Fruit fly (Drosophila melanogaster) whole organism, prepupa: ENCODE measurements around the gene MME1.

Experiments used
- Blimp-1 ChIP-seq: fragments of 200-800 bp; sonication (Bioruptor generic); optimal IDR thresholded peaks from 3 replicates; lab custom pipeline; 2017; ENCODE audit warnings: missing biosample characterization, missing genetic modification characterization, mild to moderate bottlenecking, moderate library complexity, missing genetic modification reagents
- CG10631 ChIP-seq: fragments of 200-800 bp; sonication (Bioruptor generic); optimal IDR thresholded peaks from 2 replicates; lab custom pipeline; 2016; ENCODE audit warnings: missing biosample characterization, missing genetic modification characterization
- CG11294 ChIP-seq: fragments of 200-800 bp; sonication (Bioruptor generic); IDR thresholded peaks from 2 replicates; pipeline ENCODE4 v1.3.6; 2022; ENCODE audit warnings: missing biosample characterization, missing genetic modification characterization
- CG11902 ChIP-seq: fragments of 200-800 bp; sonication (Bioruptor generic); optimal IDR thresholded peaks from 3 replicates; lab custom pipeline; 2016; ENCODE audit warnings: missing biosample characterization, missing genetic modification characterization
- CG1621 ChIP-seq: fragments of 200-800 bp; sonication (Bioruptor generic); optimal IDR thresholded peaks from 3 replicates; lab custom pipeline; 2018; ENCODE audit warnings: missing biosample characterization, mild to moderate bottlenecking, missing genetic modification characterization
- CG16779 ChIP-seq: fragments of 200-800 bp; sonication (Bioruptor generic); optimal IDR thresholded peaks from 3 replicates; lab custom pipeline; 2017; ENCODE audit warnings: missing biosample characterization, mild to moderate bottlenecking, missing genetic modification characterization
- CG31627 ChIP-seq: fragments of 200-800 bp; sonication (Bioruptor generic); optimal IDR thresholded peaks from 3 replicates; lab custom pipeline; 2016; ENCODE audit warnings: missing biosample characterization, missing genetic modification characterization
- CG32006 ChIP-seq: fragments of 200-800 bp; sonication (Bioruptor generic); optimal IDR thresholded peaks from 3 replicates; lab custom pipeline; 2017; ENCODE audit warnings: missing biosample characterization, mild to moderate bottlenecking, missing genetic modification characterization
- CG34406 ChIP-seq: fragments of 200-800 bp; sonication (Bioruptor generic); optimal IDR thresholded peaks from 3 replicates; lab custom pipeline; 2016; ENCODE audit warnings: missing biosample characterization, missing genetic modification characterization
- CG3919 ChIP-seq: fragments of 200-800 bp; sonication (Bioruptor generic); optimal IDR thresholded peaks from 3 replicates; lab custom pipeline; 2016; ENCODE audit warnings: missing biosample characterization, missing genetic modification characterization
- CG4318 ChIP-seq: fragments of 200-800 bp; sonication (Bioruptor generic); optimal IDR thresholded peaks from 3 replicates; lab custom pipeline; 2017; ENCODE audit warnings: missing biosample characterization, mild to moderate bottlenecking, missing genetic modification characterization
- CG6163 ChIP-seq: fragments of 200-800 bp; sonication (Bioruptor generic); IDR thresholded peaks from 3 replicates; pipeline ENCODE4 v1.3.6; 2022; ENCODE audit warnings: missing biosample characterization, missing genetic modification characterization
- CG6792 ChIP-seq: fragments of 200-800 bp; sonication (Bioruptor generic); optimal IDR thresholded peaks from 3 replicates; lab custom pipeline; 2016; ENCODE audit warnings: missing biosample characterization, missing genetic modification characterization
- CG6808 ChIP-seq: fragments of 200-800 bp; sonication (Bioruptor generic); optimal IDR thresholded peaks from 3 replicates; lab custom pipeline; 2017; ENCODE audit warnings: missing biosample characterization, missing genetic modification characterization, mild to moderate bottlenecking, moderate library complexity, missing genetic modification reagents
- CG6854 ChIP-seq: fragments of 200-800 bp; sonication (Bioruptor generic); optimal IDR thresholded peaks from 2 replicates; lab custom pipeline; 2017; ENCODE audit warnings: missing biosample characterization, mild to moderate bottlenecking, missing genetic modification characterization
- CG7368 ChIP-seq: fragments of 200-800 bp; sonication (Bioruptor generic); optimal IDR thresholded peaks from 3 replicates; lab custom pipeline; 2016; ENCODE audit warnings: missing biosample characterization, missing genetic modification characterization
- CG8319 ChIP-seq: fragments of 200-800 bp; sonication (Bioruptor generic); optimal IDR thresholded peaks from 3 replicates; lab custom pipeline; 2016; ENCODE audit warnings: missing biosample characterization, missing genetic modification characterization
- CG8632 ChIP-seq: fragments of 200-800 bp; sonication (Bioruptor generic); optimal IDR thresholded peaks from 3 replicates; lab custom pipeline; 2016; ENCODE audit warnings: missing biosample characterization, missing genetic modification characterization
- CG9139 ChIP-seq: fragments of 200-800 bp; sonication (Bioruptor generic); optimal IDR thresholded peaks from 3 replicates; lab custom pipeline; 2017; ENCODE audit warnings: missing biosample characterization, mild to moderate bottlenecking, missing genetic modification characterization
- Eip75B ChIP-seq: fragments of 200-800 bp; sonication (Bioruptor generic); optimal IDR thresholded peaks from 3 replicates; lab custom pipeline; 2016; ENCODE audit warnings: missing biosample characterization, missing genetic modification characterization
- Eip78C ChIP-seq: fragments of 200-800 bp; sonication (Bioruptor generic); peaks from one replicate; lab custom pipeline; 2016; ENCODE audit warnings: missing biosample characterization, missing genetic modification characterization
- Eip93F ChIP-seq: fragments of 200-800 bp; sonication (Bioruptor generic); optimal IDR thresholded peaks from 2 replicates; lab custom pipeline; 2016; ENCODE audit warnings: missing biosample characterization, mild to moderate bottlenecking, missing genetic modification characterization
- Ets96B ChIP-seq: fragments of 200-800 bp; optimal IDR thresholded peaks from 2 replicates; lab custom pipeline; 2019; ENCODE audit warnings: missing biosample characterization, mild to moderate bottlenecking, missing genetic modification characterization, moderate library complexity
- Gug ChIP-seq: fragments of 200-800 bp; sonication (Bioruptor generic); IDR thresholded peaks from 2 replicates; pipeline ENCODE4 v1.3.6; 2022; ENCODE audit warnings: missing biosample characterization, missing genetic modification characterization
- Hr38 ChIP-seq: sonication (Bioruptor generic); optimal IDR thresholded peaks from 2 replicates; lab custom pipeline; 2016; ENCODE audit warnings: missing biosample characterization, missing genetic modification characterization
- Hr39 ChIP-seq: fragments of 200-800 bp; sonication (Bioruptor generic); optimal IDR thresholded peaks from 2 replicates; lab custom pipeline; 2016; ENCODE audit warnings: missing biosample characterization, missing genetic modification characterization
- Lpt ChIP-seq: fragments of 200-800 bp; sonication (Bioruptor generic); optimal IDR thresholded peaks from 3 replicates; lab custom pipeline; 2016; ENCODE audit warnings: missing biosample characterization, missing genetic modification characterization
- Met ChIP-seq: fragments of 200-800 bp; sonication (Bioruptor generic); optimal IDR thresholded peaks from 3 replicates; lab custom pipeline; 2016; ENCODE audit warnings: missing biosample characterization, missing genetic modification characterization
- OdsH ChIP-seq: fragments of 200-800 bp; sonication (Bioruptor generic); optimal IDR thresholded peaks from 3 replicates; lab custom pipeline; 2016; ENCODE audit warnings: missing biosample characterization, missing genetic modification characterization
- Smox ChIP-seq: fragments of 200-800 bp; sonication (Bioruptor generic); optimal IDR thresholded peaks from 3 replicates; lab custom pipeline; 2016; ENCODE audit warnings: missing biosample characterization, missing genetic modification characterization
- Sox102F ChIP-seq: fragments of 200-800 bp; sonication (Bioruptor generic); optimal IDR thresholded peaks from 2 replicates; lab custom pipeline; 2016; ENCODE audit warnings: missing biosample characterization, mild to moderate bottlenecking, missing genetic modification characterization
- Sox14 ChIP-seq: fragments of 200-800 bp; sonication (Bioruptor generic); optimal IDR thresholded peaks from 3 replicates; lab custom pipeline; 2016; ENCODE audit warnings: missing biosample characterization, missing genetic modification characterization
- achi ChIP-seq: fragments of 200-800 bp; sonication (Bioruptor generic); optimal IDR thresholded peaks from 3 replicates; lab custom pipeline; 2016; ENCODE audit warnings: missing biosample characterization, missing genetic modification characterization
- acj6 ChIP-seq: fragments of 200-800 bp; sonication (Bioruptor generic); optimal IDR thresholded peaks from 3 replicates; lab custom pipeline; 2016; ENCODE audit warnings: missing biosample characterization, missing genetic modification characterization
- cyc ChIP-seq: fragments of 200-800 bp; sonication (Bioruptor generic); optimal IDR thresholded peaks from 3 replicates; lab custom pipeline; 2016; ENCODE audit warnings: missing biosample characterization, missing genetic modification characterization
- dsx ChIP-seq: fragments of 200-800 bp; optimal IDR thresholded peaks from 3 replicates; lab custom pipeline; 2019; ENCODE audit warnings: missing biosample characterization, mild to moderate bottlenecking, missing genetic modification characterization, moderate library complexity; ENCODE audit not compliant: poor library complexity, severe bottlenecking
- fd59A ChIP-seq: fragments of 200-800 bp; sonication (Bioruptor generic); optimal IDR thresholded peaks from 2 replicates; lab custom pipeline; 2017; ENCODE audit warnings: missing biosample characterization, mild to moderate bottlenecking, missing genetic modification characterization, missing genetic modification reagents
- fd85E ChIP-seq: fragments of 200-800 bp; sonication (Bioruptor generic); optimal IDR thresholded peaks from 3 replicates; lab custom pipeline; 2016; ENCODE audit warnings: missing biosample characterization, missing genetic modification characterization
- fkh ChIP-seq: fragments of 200-800 bp; sonication (Bioruptor generic); optimal IDR thresholded peaks from 3 replicates; lab custom pipeline; 2017; ENCODE audit warnings: missing biosample characterization, mild to moderate bottlenecking, missing genetic modification characterization, moderate library complexity
- lz ChIP-seq: fragments of 200-800 bp; sonication (Bioruptor generic); optimal IDR thresholded peaks from 3 replicates; lab custom pipeline; 2016; ENCODE audit warnings: missing biosample characterization, missing genetic modification characterization
- net ChIP-seq: fragments of 200-800 bp; sonication (Bioruptor generic); optimal IDR thresholded peaks from 3 replicates; lab custom pipeline; 2016; ENCODE audit warnings: missing biosample characterization, missing genetic modification characterization
- pdm3 ChIP-seq: fragments of 200-800 bp; sonication (Bioruptor generic); optimal IDR thresholded peaks from 3 replicates; lab custom pipeline; 2016; ENCODE audit warnings: missing biosample characterization, missing genetic modification characterization
- salr ChIP-seq, 2 experiments: fragments of 200-800 bp; sonication (Bioruptor generic); optimal IDR thresholded peaks; 3 replicates each; lab custom pipeline; 2016 to 2018; ENCODE audit warnings: missing biosample characterization in 2 of 2, missing genetic modification characterization in 2 of 2, mild to moderate bottlenecking in 1 of 2
- spab ChIP-seq: fragments of 200-800 bp; sonication (Bioruptor generic); optimal IDR thresholded peaks from 2 replicates; lab custom pipeline; 2017; ENCODE audit warnings: missing biosample characterization, mild to moderate bottlenecking, missing genetic modification characterization, missing genetic modification reagents
- ss ChIP-seq, 2 experiments: fragments of 200-800 bp; sonication (Bioruptor generic); optimal IDR thresholded peaks; 2 replicates in 1 of 2; 3 replicates in 1 of 2; lab custom pipeline; 2017 to 2018; ENCODE audit warnings: mild to moderate bottlenecking in 2 of 2, missing biosample characterization in 2 of 2, missing genetic modification characterization in 2 of 2, moderate library complexity in 1 of 2
- svp ChIP-seq: fragments of 200-800 bp; sonication (Bioruptor generic); peaks from one replicate; lab custom pipeline; 2016; ENCODE audit warnings: missing biosample characterization, missing genetic modification characterization
- topi ChIP-seq: fragments of 200-800 bp; sonication (Bioruptor generic); optimal IDR thresholded peaks from 3 replicates; lab custom pipeline; 2016; ENCODE audit warnings: missing biosample characterization, missing genetic modification characterization

Gene MME1

dm6 chr2L:7039342-7039684 is 12.0 kb downstream of the MME1 start (continued):
- TF ChIP-seq Sox14, result peak; percentile 87
- TF ChIP-seq CG34406 (GFP tag; lab: Kevin White, UChicago), result peak; percentile 50
- peak; percentile 14 for TF ChIP-seq fd59A
- TF ChIP-seq Eip78C (GFP tag; lab: Kevin White, UChicago), result peak; percentile 75
- peak; percentile 57 for TF ChIP-seq Sox102F (GFP tag; lab: Kevin White, UChicago)
- TF ChIP-seq cyc (GFP tag; lab: Kevin White, UChicago), result peak; percentile 64
- TF ChIP-seq dsx (GFP tag; lab: Kevin White, UChicago), result peak; percentile 24
- no peak for TF ChIP-seq CG1621 (tag; lab: Kevin White, UChicago)
- TF ChIP-seq Eip93F (GFP tag; lab: Kevin White, UChicago), result peak; percentile 67
- peak; percentile 49 for TF ChIP-seq CG7368 (GFP tag; lab: Kevin White, UChicago)
- TF ChIP-seq topi (GFP tag; lab: Kevin White, UChicago), result peak; percentile 74
- peak; percentile 34 for TF ChIP-seq Blimp-1 (GFP tag; lab: Kevin White, UChicago)
- peak; percentile 85 for TF ChIP-seq svp (GFP tag; lab: Kevin White, UChicago)
- no peak for TF ChIP-seq CG6854 (GFP tag; lab: Kevin White, UChicago)
- TF ChIP-seq Lpt (GFP tag; lab: Kevin White, UChicago), result peak; percentile 36
- no peak for TF ChIP-seq CG9139
- TF ChIP-seq CG16779 (tag; lab: Kevin White, UChicago), result no peak
- no peak for TF ChIP-seq ss (GFP tag; optimal IDR thresholded peaks at IDR 0.05; lab: Kevin White, UChicago)
- TF ChIP-seq CG4318 (GFP tag; lab: Kevin White, UChicago), result peak; percentile 12
- TF ChIP-seq CG3919 (GFP tag; lab: Kevin White, UChicago), result peak; percentile 45
- TF ChIP-seq Gug (GFP tag; lab: Robert Waterston, UW), result 0 out of 2 replicates have a peak, but pooled peaks have one; percentile 55
- TF ChIP-seq acj6 (GFP tag; lab: Kevin White, UChicago), result peak; percentile 55
- TF ChIP-seq CG10631 (GFP tag; lab: Kevin White, UChicago), result peak; percentile 23
- TF ChIP-seq Hr38, result no peak
- TF ChIP-seq achi (GFP tag; lab: Kevin White, UChicago), result peak; percentile 64

- TF ChIP-seq Met, result peak; percentile 43
- no peak for TF ChIP-seq Ets96B (tag; lab: Kevin White, UChicago)
- no peak for TF ChIP-seq fkh
- peak; percentile 50 for TF ChIP-seq Eip75B (GFP tag; lab: Kevin White, UChicago)
- TF ChIP-seq CG4318 (GFP tag; lab: Kevin White, UChicago), result peak; percentile 50
- peak; percentile 100 for TF ChIP-seq achi (GFP tag; lab: Kevin White, UChicago)
- TF ChIP-seq Hr39 (GFP tag; lab: Kevin White, UChicago), result peak; percentile 31
- no peak for TF ChIP-seq fd85E (GFP tag; lab: Kevin White, UChicago)
- TF ChIP-seq Smox (GFP tag; lab: Kevin White, UChicago), result peak; percentile 19
- peak; percentile 50 for TF ChIP-seq pdm3
- no peak for TF ChIP-seq Eip93F (GFP tag; lab: Kevin White, UChicago)
- TF ChIP-seq lz (GFP tag; lab: Kevin White, UChicago), result peak; percentile 21
- TF ChIP-seq net (GFP tag; lab: Kevin White, UChicago), result peak; percentile 39
- TF ChIP-seq CG1621 (tag; lab: Kevin White, UChicago), result no peak
- TF ChIP-seq CG31627 (GFP tag; lab: Kevin White, UChicago), result peak; percentile 42
- no peak for TF ChIP-seq CG11902 (GFP tag; lab: Kevin White, UChicago)
- TF ChIP-seq Lpt (GFP tag; lab: Kevin White, UChicago), result peak; percentile 33
- peak; percentile 25 for TF ChIP-seq CG16779 (tag; lab: Kevin White, UChicago)
- peak in 1 of 2 experiments; percentile 38 for TF ChIP-seq ss (GFP tag; optimal IDR thresholded peaks at IDR 0.05; lab: Kevin White, UChicago)
- TF ChIP-seq CG8319 (GFP tag; lab: Kevin White, UChicago), result no peak
- peak; percentile 28; the same call in 1 of the 2 replicates for TF ChIP-seq CG11294 (GFP tag; lab: Robert Waterston, UW)
- peak in 1 of 2 experiments; percentile 66 for TF ChIP-seq salr (GFP tag; optimal IDR thresholded peaks at IDR 0.05; lab: Kevin White, UChicago)
- TF ChIP-seq topi (GFP tag; lab: Kevin White, UChicago), result peak; percentile 3
- peak; percentile 44 for TF ChIP-seq CG6808 (GFP tag; lab: Kevin White, UChicago)
- TF ChIP-seq CG8632 (GFP tag; lab: Kevin White, UChicago), result no peak
- TF ChIP-seq CG3919 (GFP tag; lab: Kevin White, UChicago), result peak; percentile 38
- TF ChIP-seq cyc (GFP tag; lab: Kevin White, UChicago), result no peak
- no peak for TF ChIP-seq CG6792 (GFP tag; lab: Kevin White, UChicago)
- no peak for TF ChIP-seq dsx (GFP tag; lab: Kevin White, UChicago)
- TF ChIP-seq OdsH (GFP tag; lab: Kevin White, UChicago), result peak; percentile 30
- TF ChIP-seq CG6854 (GFP tag; lab: Kevin White, UChicago), result peak; percentile 52
- peak; percentile 72 for TF ChIP-seq Gug (GFP tag; lab: Robert Waterston, UW)
- TF ChIP-seq spab (GFP tag; lab: Kevin White, UChicago), result no peak
- TF ChIP-seq CG32006, result peak; percentile 80
- TF ChIP-seq Sox102F (GFP tag; lab: Kevin White, UChicago), result peak; percentile 61
- peak; percentile 73 for TF ChIP-seq CG6163
Observed at dm6 chr2L:7042150-7042811, 15.0 kb downstream of the MME1 start.
